Worm (Caenorhabditis elegans) whole organism, mixed stage, embryonic: ENCODE measurements around the gene str-52.

ENCODE experiments used
- M03D4.4 ChIP-seq: sonication (generic microtip); optimal IDR thresholded peaks from 2 replicates; lab custom pipeline; 2017; ENCODE audit warnings: mild to moderate bottlenecking, missing genetic modification characterization, missing compliant biosample characterization
- bed-3 ChIP-seq: fragments of 200-800 bp; sonication (Bioruptor generic); optimal IDR thresholded peaks from 3 replicates; lab custom pipeline; 2018; ENCODE audit warnings: mild to moderate bottlenecking, missing genetic modification characterization, moderate library complexity, missing compliant biosample characterization
- blmp-1 ChIP-seq: fragments of 150-350 bp; optimal IDR thresholded peaks from 2 replicates; lab custom pipeline; 2014; ENCODE audit warnings: missing biosample characterization, missing genetic modification characterization
- ceh-39 ChIP-seq: fragments of 150-350 bp; optimal IDR thresholded peaks from 2 replicates; lab custom pipeline; 2014; ENCODE audit warnings: missing biosample characterization, missing genetic modification characterization
- ceh-43 ChIP-seq: fragments of 200-800 bp; sonication (Bioruptor generic); optimal IDR thresholded peaks from 2 replicates; lab custom pipeline; 2018; ENCODE audit warnings: mild to moderate bottlenecking, missing genetic modification characterization, moderate library complexity, missing compliant biosample characterization
- ceh-83 ChIP-seq: fragments of 200-800 bp; sonication (Bioruptor generic); optimal IDR thresholded peaks from 2 replicates; lab custom pipeline; 2018; ENCODE audit warnings: mild to moderate bottlenecking, missing genetic modification characterization, missing compliant biosample characterization
- ces-1 ChIP-seq: fragments of 150-350 bp; optimal IDR thresholded peaks from 2 replicates; lab custom pipeline; 2014; ENCODE audit warnings: missing biosample characterization, missing genetic modification reagents, missing genetic modification characterization
- cnd-1 ChIP-seq: fragments of 200-800 bp; sonication (Bioruptor generic); optimal IDR thresholded peaks from 2 replicates; lab custom pipeline; 2018; ENCODE audit warnings: mild to moderate bottlenecking, missing genetic modification characterization, missing compliant biosample characterization
- drap-1 ChIP-seq: fragments of 200-800 bp; sonication (Bioruptor generic); optimal IDR thresholded peaks from 3 replicates; lab custom pipeline; 2018; ENCODE audit warnings: mild to moderate bottlenecking, missing genetic modification characterization, missing compliant biosample characterization
- elt-1 ChIP-seq: sonication (generic microtip); optimal IDR thresholded peaks from 2 replicates; lab custom pipeline; 2017; ENCODE audit warnings: missing genetic modification characterization, mild to moderate bottlenecking, missing compliant biosample characterization, antibody characterized with exemption, moderate library complexity, borderline replicate concordance; ENCODE audit not compliant: insufficient read depth
- elt-3 ChIP-seq: fragments of 150-350 bp; optimal IDR thresholded peaks from 2 replicates; lab custom pipeline; 2014; ENCODE audit warnings: missing biosample characterization, missing genetic modification characterization
- flh-1 ChIP-seq: fragments of 200-800 bp; sonication (Bioruptor generic); optimal IDR thresholded peaks from 2 replicates; lab custom pipeline; 2018; ENCODE audit warnings: mild to moderate bottlenecking, missing genetic modification characterization, moderate library complexity, missing compliant biosample characterization
- hlh-1 ChIP-seq: fragments of 150-350 bp; optimal IDR thresholded peaks from 2 replicates; lab custom pipeline; 2014; ENCODE audit warnings: missing biosample characterization, missing genetic modification reagents, missing genetic modification characterization
- lin-13 ChIP-seq: fragments of 150-350 bp; optimal IDR thresholded peaks from 2 replicates; lab custom pipeline; 2014; ENCODE audit warnings: missing biosample characterization, missing genetic modification characterization
- lin-32 ChIP-seq: fragments of 200-800 bp; sonication (Bioruptor generic); optimal IDR thresholded peaks from 2 replicates; lab custom pipeline; 2018; ENCODE audit warnings: mild to moderate bottlenecking, missing genetic modification characterization, missing compliant biosample characterization
- lsy-2 ChIP-seq: fragments of 150-350 bp; optimal IDR thresholded peaks from 2 replicates; lab custom pipeline; 2014; ENCODE audit warnings: missing biosample characterization, missing genetic modification characterization
- mab-5 ChIP-seq: fragments of 150-350 bp; optimal IDR thresholded peaks from 2 replicates; lab custom pipeline; 2014; ENCODE audit warnings: missing biosample characterization, missing genetic modification characterization
- mep-1 ChIP-seq: fragments of 150-350 bp; optimal IDR thresholded peaks from 2 replicates; lab custom pipeline; 2017; ENCODE audit warnings: missing biosample characterization, missing genetic modification reagents, missing genetic modification characterization, inconsistent platforms
- mls-2 ChIP-seq: sonication (generic microtip); optimal IDR thresholded peaks from 2 replicates; lab custom pipeline; 2016; ENCODE audit warnings: mild to moderate bottlenecking, missing genetic modification characterization, moderate library complexity, missing compliant biosample characterization
- nhr-12 ChIP-seq: fragments of 150-350 bp; optimal IDR thresholded peaks from 2 replicates; lab custom pipeline; 2014; ENCODE audit warnings: missing biosample characterization, missing genetic modification characterization
- nhr-2 ChIP-seq: fragments of 150-350 bp; optimal IDR thresholded peaks from 2 replicates; lab custom pipeline; 2014; ENCODE audit warnings: missing biosample characterization, missing genetic modification characterization
- nhr-237 ChIP-seq: fragments of 150-350 bp; optimal IDR thresholded peaks from 2 replicates; lab custom pipeline; 2014; ENCODE audit warnings: missing biosample characterization, missing genetic modification characterization
- nhr-28 ChIP-seq: fragments of 150-350 bp; optimal IDR thresholded peaks from 2 replicates; lab custom pipeline; 2014; ENCODE audit warnings: missing biosample characterization, missing genetic modification characterization
- nhr-76 ChIP-seq: sonication (generic microtip); optimal IDR thresholded peaks from 2 replicates; lab custom pipeline; 2017; ENCODE audit warnings: missing biosample characterization, missing genetic modification characterization
- pha-4 ChIP-seq: fragments of 150-350 bp; optimal IDR thresholded peaks from 2 replicates; lab custom pipeline; 2018; ENCODE audit warnings: missing biosample characterization, missing genetic modification reagents, missing genetic modification characterization
- sem-2 ChIP-seq: fragments of 200-800 bp; sonication (Bioruptor generic); optimal IDR thresholded peaks from 2 replicates; lab custom pipeline; 2018; ENCODE audit warnings: mild to moderate bottlenecking, missing genetic modification characterization, missing compliant biosample characterization
- snpc-4 ChIP-seq: fragments of 150-350 bp; optimal IDR thresholded peaks from 2 replicates; lab custom pipeline; 2014; ENCODE audit warnings: missing biosample characterization, missing genetic modification characterization
- sptf-1 ChIP-seq: sonication (generic microtip); optimal IDR thresholded peaks from 2 replicates; lab custom pipeline; 2017; ENCODE audit warnings: mild to moderate bottlenecking, missing genetic modification characterization, moderate library complexity, missing compliant biosample characterization
- tbx-8 ChIP-seq: fragments of 200-800 bp; sonication (Bioruptor generic); optimal IDR thresholded peaks from 2 replicates; lab custom pipeline; 2018; ENCODE audit warnings: mild to moderate bottlenecking, missing genetic modification characterization, moderate library complexity, missing compliant biosample characterization
- unc-120 ChIP-seq: sonication (generic microtip); optimal IDR thresholded peaks from 2 replicates; lab custom pipeline; 2017; ENCODE audit warnings: missing genetic modification characterization, missing compliant biosample characterization; ENCODE audit not compliant: poor library complexity, severe bottlenecking
- unc-39 ChIP-seq: fragments of 150-350 bp; optimal IDR thresholded peaks from 2 replicates; lab custom pipeline; 2014; ENCODE audit warnings: missing biosample characterization, missing genetic modification characterization
- unc-62 ChIP-seq: fragments of 150-350 bp; optimal IDR thresholded peaks from 2 replicates; lab custom pipeline; 2014; ENCODE audit warnings: missing biosample characterization, missing genetic modification reagents, missing genetic modification characterization
- zip-8 ChIP-seq: fragments of 150-350 bp; optimal IDR thresholded peaks from 2 replicates; lab custom pipeline; 2014; ENCODE audit warnings: missing biosample characterization, missing genetic modification characterization
- ztf-11 ChIP-seq: fragments of 150-350 bp; optimal IDR thresholded peaks from 2 replicates; lab custom pipeline; 2014; ENCODE audit warnings: missing biosample characterization, missing genetic modification characterization

Gene str-52

DNA sequence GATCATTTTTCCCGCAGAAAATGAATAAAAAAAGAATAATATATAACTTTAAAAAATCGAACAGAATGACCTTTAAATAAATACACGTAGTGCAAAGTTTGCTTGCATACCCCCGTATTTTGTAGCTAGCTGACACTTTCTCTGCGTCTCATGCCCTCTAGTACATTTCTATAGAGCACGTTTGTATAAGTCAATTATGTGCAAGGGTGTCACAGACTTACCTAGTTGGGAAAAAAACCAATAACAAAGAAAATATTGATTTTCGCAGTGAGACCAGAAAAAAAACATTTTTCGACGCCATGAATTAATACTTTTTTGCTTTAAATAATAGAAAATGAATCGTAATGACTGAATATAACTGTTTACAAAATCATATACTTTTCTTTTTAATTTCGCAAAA, 36.6 kb downstream of the str-52 start, which contains the start of gene ckb-4 (continued):
- TF ChIP-seq nhr-237 (tag; lab: Kevin White, UChicago) (peak; percentile 49), hlh-1 (tag; lab: Kevin White, UChicago) (no peak)

DNA sequence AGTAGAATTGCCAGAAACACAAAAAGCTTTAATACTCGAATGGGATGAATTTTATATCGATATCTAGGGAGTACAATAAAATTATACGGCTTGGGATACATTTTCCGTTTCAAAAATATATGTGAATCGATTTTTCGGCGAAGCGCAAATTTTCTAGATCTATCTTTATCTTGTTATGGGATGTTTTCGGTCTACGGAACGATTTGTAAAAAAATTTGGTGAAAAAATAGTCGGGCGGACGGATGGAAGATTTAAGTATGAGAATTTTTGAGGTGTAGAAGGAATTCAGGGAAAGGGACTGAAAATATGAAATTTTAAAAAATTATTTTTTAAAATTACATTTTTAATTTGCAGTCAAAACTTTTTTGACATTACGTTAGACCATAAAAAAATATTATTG, 40.0 kb downstream of the str-52 start, which contains the start of gene F22F7.4:
F22F7.4 (minus strand) TSS at position 101 of the 400 bp plus-strand sequence.
- no peak for TF ChIP-seq nhr-2 (tag; lab: Kevin White, UChicago)
- no peak for TF ChIP-seq sptf-1
- no peak for TF ChIP-seq nhr-237 (tag; lab: Kevin White, UChicago)
- no peak for TF ChIP-seq pha-4
- TF ChIP-seq mab-5 (tag; lab: Kevin White, UChicago) = no peak
- no peak for TF ChIP-seq elt-1
- no peak for TF ChIP-seq lin-32 (GFP tag; lab: Kevin White, UChicago)
- no peak for TF ChIP-seq nhr-28 (tag; lab: Kevin White, UChicago)
- no peak for TF ChIP-seq ztf-11 (tag; lab: Kevin White, UChicago)
- TF ChIP-seq lin-13 (tag; lab: Kevin White, UChicago) = no peak
- no peak for TF ChIP-seq zip-8
- TF ChIP-seq cnd-1 (tag; lab: Kevin White, UChicago) = no peak
- TF ChIP-seq sem-2 (GFP tag; lab: Kevin White, UChicago) = no peak
- TF ChIP-seq hlh-1 (tag; lab: Kevin White, UChicago) = no peak
- TF ChIP-seq ceh-83 (GFP tag; lab: Kevin White, UChicago) = no peak
- no peak for TF ChIP-seq tbx-8 (GFP tag; lab: Kevin White, UChicago)
- TF ChIP-seq snpc-4 = no peak
- TF ChIP-seq M03D4.4 (tag; lab: Kevin White, UChicago) = no peak

DNA sequence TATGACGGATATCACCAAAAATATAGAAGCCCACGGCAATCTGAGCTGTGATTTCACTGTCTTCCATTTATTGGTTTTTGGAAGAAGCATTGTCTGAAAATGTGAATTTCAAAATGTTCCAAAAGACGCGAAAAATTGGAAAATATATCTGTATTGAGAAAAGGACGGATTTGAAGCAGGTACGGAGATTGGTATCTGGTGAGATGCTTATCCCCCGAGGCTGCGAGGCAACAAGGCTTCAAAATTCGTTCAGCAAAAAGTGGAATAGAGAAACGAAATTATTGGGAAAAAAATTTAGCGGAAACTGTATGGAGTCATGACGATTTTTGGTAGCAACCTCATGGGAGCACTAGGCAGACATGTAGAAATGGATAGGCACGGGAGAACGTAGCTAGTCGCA, 42.8 kb downstream of the str-52 start, which contains the start of gene F36F12.1:
F36F12.1 (minus strand) TSS at position 101 of the 400 bp plus-strand sequence.
- TF ChIP-seq ceh-83 (GFP tag; lab: Kevin White, UChicago) = no peak
- TF ChIP-seq ceh-39 (tag; lab: Kevin White, UChicago) = no peak
- TF ChIP-seq nhr-12 (tag; lab: Kevin White, UChicago) = no peak
- TF ChIP-seq unc-62 = no peak
- no peak for TF ChIP-seq sptf-1
- no peak for TF ChIP-seq hlh-1 (tag; lab: Kevin White, UChicago)
- TF ChIP-seq mab-5 (tag; lab: Kevin White, UChicago) = no peak
- no peak for TF ChIP-seq unc-120

DNA sequence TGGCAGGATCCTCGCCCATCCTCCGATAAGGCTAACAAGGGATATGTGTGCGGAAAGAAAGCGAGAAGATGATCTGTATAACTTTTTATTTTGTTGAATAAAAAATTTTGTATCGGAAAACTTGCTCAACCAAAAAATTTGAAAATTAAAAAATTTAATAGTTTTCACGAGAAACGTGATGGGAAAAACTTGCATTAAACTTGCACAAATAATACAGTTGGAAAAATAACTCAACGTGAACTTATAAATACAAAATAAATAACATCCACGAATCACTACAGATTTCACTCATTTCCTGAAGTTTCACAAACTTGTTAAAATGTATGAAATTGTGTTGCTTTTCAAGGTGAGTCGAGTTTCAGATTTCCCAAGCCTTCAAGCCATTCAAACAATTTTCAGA, 46.9 kb downstream of the str-52 start, which contains the start of gene F36F12.7:
F36F12.7 (plus strand) TSS at position 301 of the 400 bp plus-strand sequence.
- TF ChIP-seq ztf-11 (tag; lab: Kevin White, UChicago) (no peak), pha-4 (no peak), mep-1 (tag; lab: Kevin White, UChicago) (no peak), ces-1 (no peak), nhr-2 (tag; lab: Kevin White, UChicago) (no peak), cnd-1 (tag; lab: Kevin White, UChicago) (no peak), flh-1 (GFP tag; lab: Kevin White, UChicago) (no peak)

DNA sequence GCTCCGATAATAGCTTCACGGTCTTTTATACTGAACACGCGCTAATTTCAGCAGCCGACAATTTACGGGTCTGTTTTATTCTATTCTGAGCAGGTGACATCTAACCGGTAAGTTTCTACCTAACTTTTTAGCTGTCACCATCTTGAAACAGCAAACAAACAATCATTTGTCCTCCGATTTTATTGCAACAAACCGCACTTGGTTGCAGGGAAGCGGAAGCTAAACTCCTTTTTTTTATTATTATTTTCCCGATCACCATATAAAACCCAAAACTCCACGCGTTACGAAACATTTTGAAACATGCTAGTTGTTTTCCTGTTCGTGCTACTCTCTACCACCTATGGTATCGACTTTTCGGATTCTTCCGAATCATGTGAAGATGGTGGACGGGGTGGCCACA, 48.3 kb downstream of the str-52 start, which contains the start of gene clec-208:
clec-208 (plus strand) TSS at position 301 of the 400 bp plus-strand sequence.
- TF ChIP-seq lin-13 (tag; lab: Kevin White, UChicago) (no peak), pha-4 (no peak), lsy-2 (tag; lab: Kevin White, UChicago) (no peak), unc-62 (no peak), bed-3 (no peak), hlh-1 (tag; lab: Kevin White, UChicago) (no peak), M03D4.4 (tag; lab: Kevin White, UChicago) (no peak), flh-1 (GFP tag; lab: Kevin White, UChicago) (no peak), ceh-43 (GFP tag; lab: Kevin White, UChicago) (no peak), cnd-1 (tag; lab: Kevin White, UChicago) (no peak), mab-5 (tag; lab: Kevin White, UChicago) (no peak), mls-2 (tag; lab: Kevin White, UChicago) (no peak), snpc-4 (no peak), ceh-83 (GFP tag; lab: Kevin White, UChicago) (no peak)

DNA sequence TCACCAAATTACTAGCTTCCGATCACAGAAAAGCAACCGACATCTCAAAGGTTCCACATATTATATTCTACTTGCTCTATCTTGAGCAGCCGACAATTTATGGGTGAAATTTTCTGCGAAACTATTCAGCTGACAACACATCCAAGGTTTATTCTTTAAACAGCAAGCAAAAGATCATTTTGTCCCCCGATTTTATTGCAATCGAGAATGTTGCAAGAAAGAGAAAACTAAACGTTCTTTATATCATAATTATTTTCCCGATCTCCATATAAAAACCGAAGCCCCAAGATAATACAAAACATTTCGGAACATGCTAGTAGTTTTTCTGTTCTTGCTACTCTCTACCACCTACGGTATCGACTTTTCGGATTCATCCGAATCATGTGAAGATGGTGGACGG, 50.2 kb downstream of the str-52 start, which contains the start of gene clec-207:
clec-207 (plus strand) TSS at position 301 of the 400 bp plus-strand sequence.
- TF ChIP-seq nhr-28 (tag; lab: Kevin White, UChicago) (no peak), ceh-43 (GFP tag; lab: Kevin White, UChicago) (no peak), sem-2 (GFP tag; lab: Kevin White, UChicago) (no peak), sptf-1 (no peak), ceh-83 (GFP tag; lab: Kevin White, UChicago) (no peak), nhr-2 (tag; lab: Kevin White, UChicago) (no peak), nhr-76 (tag; lab: Kevin White, UChicago) (no peak), lin-13 (tag; lab: Kevin White, UChicago) (no peak), elt-3 (tag; lab: Kevin White, UChicago) (no peak), bed-3 (no peak), tbx-8 (GFP tag; lab: Kevin White, UChicago) (no peak), cnd-1 (tag; lab: Kevin White, UChicago) (no peak), lin-32 (GFP tag; lab: Kevin White, UChicago) (no peak), unc-120 (no peak), blmp-1 (tag; lab: Kevin White, UChicago) (no peak), drap-1 (GFP tag; lab: Kevin White, UChicago) (no peak), snpc-4 (no peak), unc-39 (no peak)
